Fruit fly (Drosophila melanogaster) whole organism, adult: ENCODE data around the gene Npc2h.

Source experiments
- CG11617 ChIP-seq: fragments of 200-800 bp; sonication (Bioruptor generic); optimal IDR thresholded peaks from 2 replicates; lab custom pipeline; 2017; ENCODE audit warnings: mild to moderate bottlenecking, missing biosample characterization, missing genetic modification reagents, missing genetic modification characterization
- CG12768 ChIP-seq: fragments of 200-800 bp; sonication (Bioruptor generic); optimal IDR thresholded peaks from 2 replicates; lab custom pipeline; 2017; ENCODE audit warnings: missing biosample characterization, missing genetic modification characterization, mild to moderate bottlenecking, moderate library complexity, missing genetic modification reagents
- CG14711 ChIP-seq: fragments of 200-800 bp; sonication (Bioruptor generic); optimal IDR thresholded peaks from 2 replicates; lab custom pipeline; 2018; ENCODE audit warnings: missing biosample characterization, mild to moderate bottlenecking, missing genetic modification characterization, moderate library complexity
- CG1620 ChIP-seq: fragments of 200-800 bp; sonication (Bioruptor generic); optimal IDR thresholded peaks from 2 replicates; lab custom pipeline; 2016; ENCODE audit warnings: missing biosample characterization, missing genetic modification characterization
- CG33017 ChIP-seq: fragments of 200-800 bp; sonication (Bioruptor generic); optimal IDR thresholded peaks from 2 replicates; lab custom pipeline; 2018; ENCODE audit warnings: missing biosample characterization, mild to moderate bottlenecking, missing genetic modification characterization, moderate library complexity
- CG5204 ChIP-seq: fragments of 200-800 bp; sonication (Bioruptor generic); optimal IDR thresholded peaks from 2 replicates; lab custom pipeline; 2016; ENCODE audit warnings: missing biosample characterization, missing genetic modification characterization
- CG7045 ChIP-seq: fragments of 200-800 bp; sonication (Bioruptor generic); optimal IDR thresholded peaks from 2 replicates; lab custom pipeline; 2017; ENCODE audit warnings: missing biosample characterization, mild to moderate bottlenecking, missing genetic modification characterization
- CG7101 ChIP-seq: fragments of 200-800 bp; sonication (Bioruptor generic); optimal IDR thresholded peaks from 2 replicates; lab custom pipeline; 2018; ENCODE audit warnings: missing biosample characterization, mild to moderate bottlenecking, missing genetic modification characterization, moderate library complexity
- Clk ChIP-seq: fragments of 200-800 bp; sonication (Bioruptor generic); optimal IDR thresholded peaks from 2 replicates; lab custom pipeline; 2017; ENCODE audit warnings: missing biosample characterization, missing genetic modification characterization
- Crg-1 ChIP-seq: fragments of 200-800 bp; sonication (Bioruptor generic); optimal IDR thresholded peaks from 2 replicates; lab custom pipeline; 2016; ENCODE audit warnings: missing biosample characterization, missing genetic modification characterization
- Hr96 ChIP-seq: fragments of 200-800 bp; sonication (Bioruptor generic); optimal IDR thresholded peaks from 2 replicates; lab custom pipeline; 2016; ENCODE audit warnings: missing biosample characterization, missing genetic modification characterization
- Mnt ChIP-seq: fragments of 200-800 bp; sonication (Bioruptor generic); optimal IDR thresholded peaks from 2 replicates; lab custom pipeline; 2016; ENCODE audit warnings: missing biosample characterization, mild to moderate bottlenecking, missing genetic modification characterization
- bab1 ChIP-seq: fragments of 200-800 bp; sonication (Bioruptor generic); optimal IDR thresholded peaks from 3 replicates; lab custom pipeline; 2019; ENCODE audit warnings: missing biosample characterization, mild to moderate bottlenecking, missing genetic modification characterization, moderate library complexity
- cic ChIP-seq: fragments of 200-800 bp; sonication (Bioruptor generic); optimal IDR thresholded peaks from 2 replicates; lab custom pipeline; 2017; ENCODE audit warnings: missing biosample characterization, mild to moderate bottlenecking, missing genetic modification characterization, moderate library complexity
- cnc ChIP-seq, 2 experiments: fragments of >200 bp; optimal IDR thresholded peaks; 2 replicates each; lab custom pipeline; 2017
- kay ChIP-seq: fragments of 200-800 bp; sonication (Bioruptor generic); peaks from one replicate; lab custom pipeline; 2016; ENCODE audit warnings: missing biosample characterization, missing genetic modification characterization, borderline replicate concordance
- ovo ChIP-seq: fragments of 200-800 bp; sonication (Bioruptor generic); optimal IDR thresholded peaks from 2 replicates; lab custom pipeline; 2016; ENCODE audit warnings: missing biosample characterization, missing genetic modification characterization
- pad ChIP-seq: fragments of 200-800 bp; sonication (Bioruptor generic); optimal IDR thresholded peaks from 3 replicates; lab custom pipeline; 2017; ENCODE audit warnings: missing biosample characterization, missing genetic modification characterization, mild to moderate bottlenecking, moderate library complexity, missing genetic modification reagents
- tj ChIP-seq: fragments of 200-800 bp; sonication (Bioruptor generic); optimal IDR thresholded peaks from 3 replicates; lab custom pipeline; 2017; ENCODE audit warnings: missing biosample characterization, mild to moderate bottlenecking, missing genetic modification characterization, moderate library complexity
- toe ChIP-seq: fragments of 200-800 bp; sonication (Bioruptor generic); optimal IDR thresholded peaks from 2 replicates; lab custom pipeline; 2016; ENCODE audit warnings: missing biosample characterization, missing genetic modification characterization

Npc2h gene

DNA sequence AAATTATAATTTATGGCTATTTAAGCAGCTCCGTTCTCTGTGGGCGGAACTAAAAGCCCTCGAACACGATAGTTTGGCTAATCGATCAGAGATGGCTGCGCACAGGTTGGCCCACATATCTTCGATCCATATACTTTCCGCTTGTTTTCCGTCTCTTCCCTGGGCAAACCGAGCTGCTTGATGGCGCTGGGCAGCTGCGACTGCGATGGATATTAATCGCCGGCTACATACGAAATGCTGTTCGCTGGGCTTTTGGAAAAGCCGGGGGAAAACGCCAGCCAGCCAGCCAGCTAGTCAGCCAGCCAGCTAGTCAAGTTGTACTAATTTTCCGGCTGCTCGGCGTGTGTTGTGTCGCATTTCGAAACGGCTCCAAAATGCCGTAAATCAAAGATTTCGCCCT, 21.5 kb upstream of the Npc2h start:
- TF ChIP-seq cnc (optimal IDR thresholded peaks at IDR 0.05; lab: Kevin White, UChicago), result no peak
- no peak for TF ChIP-seq CG33017 (tag; lab: Kevin White, UChicago)
- no peak for TF ChIP-seq Hr96 (GFP tag; lab: Kevin White, UChicago)
- no peak for TF ChIP-seq CG11617 (GFP tag; lab: Kevin White, UChicago)
- TF ChIP-seq kay (GFP tag; lab: Kevin White, UChicago), result no peak
- no peak for TF ChIP-seq toe (GFP tag; lab: Kevin White, UChicago)
- TF ChIP-seq tj (GFP tag; lab: Kevin White, UChicago), result no peak
- TF ChIP-seq ovo (GFP tag; lab: Kevin White, UChicago), result no peak
- TF ChIP-seq pad (GFP tag; lab: Kevin White, UChicago), result no peak
- TF ChIP-seq CG1620 (GFP tag; lab: Kevin White, UChicago), result no peak
- no peak for TF ChIP-seq CG14711 (tag; lab: Kevin White, UChicago)
- no peak for TF ChIP-seq CG7101 (tag; lab: Kevin White, UChicago)
- TF ChIP-seq Crg-1, result no peak
- TF ChIP-seq Mnt (GFP tag; lab: Kevin White, UChicago), result no peak
- TF ChIP-seq Clk (GFP tag; lab: Kevin White, UChicago), result no peak
- TF ChIP-seq CG7045 (GFP tag; lab: Kevin White, UChicago), result no peak
- no peak for TF ChIP-seq CG5204 (GFP tag; lab: Kevin White, UChicago)
- no peak for TF ChIP-seq CG12768 (GFP tag; lab: Kevin White, UChicago)
- TF ChIP-seq bab1 (GFP tag; lab: Kevin White, UChicago), result no peak

DNA sequence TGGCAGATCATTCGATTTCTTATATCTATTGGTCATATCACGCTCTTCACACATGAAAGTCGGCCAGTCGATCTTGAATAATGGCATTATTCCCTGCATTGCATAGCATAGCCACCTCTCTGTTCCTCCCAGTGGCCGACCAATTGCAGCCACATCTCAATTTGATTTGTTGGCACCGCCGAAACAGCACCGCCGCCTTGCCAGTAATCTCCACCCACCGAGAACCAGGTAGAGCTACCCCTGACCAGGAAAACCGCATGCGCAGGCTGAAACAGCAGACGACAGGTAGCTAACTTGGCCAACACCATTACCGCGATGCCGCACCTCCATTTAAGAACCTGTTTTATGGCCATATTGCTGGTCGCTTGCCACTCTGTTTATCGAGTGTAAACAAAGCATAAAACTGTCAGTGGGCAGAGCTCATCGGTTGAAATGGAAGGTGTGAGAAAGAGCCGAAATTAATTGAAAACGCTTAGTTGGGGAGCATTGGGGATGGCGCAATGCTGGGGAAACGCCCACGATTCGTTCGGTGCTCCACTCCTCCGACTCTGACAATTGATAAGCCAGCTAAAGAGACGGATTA, 20.9 kb upstream of the Npc2h start:
- no peak for TF ChIP-seq CG14711 (tag; lab: Kevin White, UChicago)
- TF ChIP-seq cic (GFP tag; lab: Kevin White, UChicago), result no peak
- TF ChIP-seq CG1620 (GFP tag; lab: Kevin White, UChicago), result no peak
- TF ChIP-seq CG12768 (GFP tag; lab: Kevin White, UChicago), result no peak
- no peak for TF ChIP-seq pad (GFP tag; lab: Kevin White, UChicago)
- TF ChIP-seq Mnt (GFP tag; lab: Kevin White, UChicago), result no peak
- no peak for TF ChIP-seq CG11617 (GFP tag; lab: Kevin White, UChicago)
- TF ChIP-seq ovo (GFP tag; lab: Kevin White, UChicago), result no peak
- TF ChIP-seq CG7045 (GFP tag; lab: Kevin White, UChicago), result no peak
- TF ChIP-seq Clk (GFP tag; lab: Kevin White, UChicago), result no peak
- TF ChIP-seq Hr96 (GFP tag; lab: Kevin White, UChicago), result no peak
- no peak for TF ChIP-seq kay (GFP tag; lab: Kevin White, UChicago)
- TF ChIP-seq CG7101 (tag; lab: Kevin White, UChicago), result no peak
- TF ChIP-seq CG33017 (tag; lab: Kevin White, UChicago), result no peak
- no peak for TF ChIP-seq tj (GFP tag; lab: Kevin White, UChicago)
- no peak for TF ChIP-seq CG5204 (GFP tag; lab: Kevin White, UChicago)
- TF ChIP-seq bab1 (GFP tag; lab: Kevin White, UChicago), result no peak
- TF ChIP-seq cnc (optimal IDR thresholded peaks at IDR 0.05; lab: Kevin White, UChicago), result no peak
- TF ChIP-seq Crg-1, result no peak

DNA sequence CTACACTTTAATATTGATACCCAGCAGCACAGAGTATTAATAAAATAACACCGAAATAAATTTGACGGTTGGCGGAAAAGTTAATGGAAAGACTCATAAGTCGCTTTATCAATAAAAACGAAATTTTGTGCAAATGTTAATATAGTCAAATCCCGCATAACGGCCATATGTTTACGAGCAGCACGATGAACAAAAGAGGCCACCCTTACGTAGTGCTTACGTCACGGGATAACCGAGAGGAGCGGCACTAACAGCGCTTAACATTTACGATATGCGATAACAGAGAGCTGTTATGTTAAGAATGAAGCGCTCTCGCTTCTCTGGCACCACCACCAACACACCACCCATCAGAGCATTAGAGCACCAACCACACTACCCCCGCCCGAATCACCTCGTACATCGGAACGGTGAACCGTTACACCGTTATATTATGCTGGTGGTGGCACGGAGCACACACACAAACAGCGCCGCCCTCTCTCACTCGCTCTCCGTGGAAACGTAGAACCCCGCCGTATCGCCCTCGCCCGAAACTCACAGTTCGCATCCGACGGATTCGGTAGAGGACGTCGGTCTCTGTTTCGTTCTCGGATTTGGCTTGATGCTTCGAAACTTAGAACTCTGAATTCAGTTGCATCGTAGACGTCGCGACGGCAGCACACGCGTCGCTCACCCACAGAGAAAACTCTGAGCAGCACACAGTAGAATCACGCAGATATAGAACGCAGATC, 19.4 kb upstream of the Npc2h start, which contains the start of gene zfh1:
zfh1 (plus strand) TSS at position 621 of the 728 bp plus-strand sequence.
- peak; percentile 14 for TF ChIP-seq CG12768 (GFP tag; lab: Kevin White, UChicago)
- TF ChIP-seq pad (GFP tag; lab: Kevin White, UChicago), result peak; percentile 86
- TF ChIP-seq CG14711 (tag; lab: Kevin White, UChicago), result no peak

DNA sequence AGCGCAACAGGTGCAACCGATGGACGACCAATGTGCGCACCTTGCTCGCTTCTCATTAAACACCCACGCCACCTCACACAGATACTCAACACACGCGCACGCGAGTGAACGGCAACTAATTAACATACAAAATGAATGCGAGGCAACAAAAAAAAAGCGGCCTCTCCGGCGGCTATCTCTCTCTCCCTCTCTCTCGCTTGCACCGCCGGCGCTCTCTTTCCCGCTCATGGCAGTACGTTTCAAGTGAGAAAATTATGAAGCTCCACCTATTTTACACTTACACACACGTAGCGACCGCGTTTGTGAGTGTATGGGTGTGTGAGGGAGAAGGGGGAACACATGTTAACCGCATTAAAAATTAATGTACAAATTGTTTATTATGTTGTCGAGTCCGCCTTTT, 18.0 kb upstream of the Npc2h start:
- TF ChIP-seq pad (GFP tag; lab: Kevin White, UChicago), result peak; percentile 27
- TF ChIP-seq CG14711 (tag; lab: Kevin White, UChicago), result no peak

DNA sequence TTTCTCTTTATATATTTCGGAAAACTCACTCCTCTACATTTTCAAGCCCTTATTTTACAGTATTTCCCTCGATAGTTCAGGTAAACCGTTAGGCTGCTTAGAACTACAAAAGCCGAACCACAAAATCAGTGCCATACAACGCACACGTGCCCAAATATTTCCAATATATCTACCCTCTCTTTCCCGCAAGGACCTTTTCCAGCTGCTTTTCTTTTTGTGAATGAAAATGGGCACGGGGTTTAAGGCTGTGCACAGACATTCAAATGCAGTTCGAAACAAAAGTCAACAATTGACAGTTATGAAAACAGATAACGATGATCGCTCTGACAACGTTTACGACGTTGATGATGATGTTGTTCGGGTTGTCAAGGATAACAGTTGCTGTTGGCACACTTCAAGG, 16.1 kb upstream of the Npc2h start:
- TF ChIP-seq CG14711 (tag; lab: Kevin White, UChicago), result no peak
- TF ChIP-seq cic (GFP tag; lab: Kevin White, UChicago), result no peak
- no peak for TF ChIP-seq Crg-1
- TF ChIP-seq CG5204 (GFP tag; lab: Kevin White, UChicago), result no peak
- TF ChIP-seq CG1620 (GFP tag; lab: Kevin White, UChicago), result no peak
- no peak for TF ChIP-seq cnc (optimal IDR thresholded peaks at IDR 0.05; lab: Kevin White, UChicago)
- no peak for TF ChIP-seq bab1 (GFP tag; lab: Kevin White, UChicago)
- TF ChIP-seq pad (GFP tag; lab: Kevin White, UChicago), result no peak
- no peak for TF ChIP-seq tj (GFP tag; lab: Kevin White, UChicago)
- TF ChIP-seq CG7045 (GFP tag; lab: Kevin White, UChicago), result no peak
- TF ChIP-seq Clk (GFP tag; lab: Kevin White, UChicago), result no peak
- no peak for TF ChIP-seq CG33017 (tag; lab: Kevin White, UChicago)
- TF ChIP-seq CG7101 (tag; lab: Kevin White, UChicago), result no peak
- TF ChIP-seq Mnt (GFP tag; lab: Kevin White, UChicago), result no peak
- TF ChIP-seq CG12768 (GFP tag; lab: Kevin White, UChicago), result no peak
- no peak for TF ChIP-seq kay (GFP tag; lab: Kevin White, UChicago)
- no peak for TF ChIP-seq Hr96 (GFP tag; lab: Kevin White, UChicago)
- TF ChIP-seq CG11617 (GFP tag; lab: Kevin White, UChicago), result no peak
- no peak for TF ChIP-seq toe (GFP tag; lab: Kevin White, UChicago)
